Worm (Caenorhabditis elegans): Measurements from ENCODE around the gene srt-17.

Gene srt-17

ce11 chrV:619054-619453 is 5.8 kb downstream of the srt-17 start, which contains the start of gene F48G7.4 (continued):
- TF ChIP-seq lsy-2 (tag; optimal IDR thresholded peaks at IDR 0.05) (peak in 1 of 2 experiments; percentile 72), sptf-1 (tag; optimal IDR thresholded peaks at IDR 0.05) (no peak), C34B4.2 (tag; optimal IDR thresholded peaks at IDR 0.05) (no peak), efl-3 (GFP tag; optimal IDR thresholded peaks at IDR 0.05) (no peak), nhr-90 (tag; optimal IDR thresholded peaks at IDR 0.05; ENCODE audit: poor library complexity) (no peak), hlh-17 (GFP tag; optimal IDR thresholded peaks at IDR 0.05; ENCODE audit: borderline replicate concordance) (no peak), pqm-1 (tag; optimal IDR thresholded peaks at IDR 0.05) (no peak), mep-1 (tag; optimal IDR thresholded peaks at IDR 0.05) (peak; percentile 25), ceh-90 (tag; optimal IDR thresholded peaks at IDR 0.05) (no peak), nhr-77 (tag; optimal IDR thresholded peaks at IDR 0.05) (peak; percentile 23), hlh-4 (tag; optimal IDR thresholded peaks at IDR 0.05) (no peak), lin-15B (tag; optimal IDR thresholded peaks at IDR 0.05) (no peak), swsn-7 (tag; optimal IDR thresholded peaks at IDR 0.05) (peak; percentile 78), elt-2 (tag; optimal IDR thresholded peaks at IDR 0.05) (no peak), blmp-1 (tag; optimal IDR thresholded peaks at IDR 0.05) (no peak), xbp-1 (tag; optimal IDR thresholded peaks at IDR 0.05) (peak; percentile 64), nhr-19 (GFP tag; conservative IDR thresholded peaks at IDR 0.05) (peak; percentile 60), lir-3 (tag; optimal IDR thresholded peaks at IDR 0.05; ENCODE audit: poor library complexity) (peak; percentile 62), fos-1 (tag; optimal IDR thresholded peaks at IDR 0.05) (peak; percentile 60), ztf-11 (tag; optimal IDR thresholded peaks at IDR 0.05) (no peak), jun-1 (tag; optimal IDR thresholded peaks at IDR 0.05) (peak; percentile 64), isw-1 (GFP tag; IDR thresholded peaks at IDR 0.05) (peak; percentile 33), aha-1 (tag; optimal IDR thresholded peaks at IDR 0.05) (no peak), nhr-76 (tag; optimal IDR thresholded peaks at IDR 0.05) (no peak), nhr-28 (tag; optimal IDR thresholded peaks at IDR 0.05) (no peak), unc-98 (GFP tag; IDR thresholded peaks at IDR 0.05) (no peak), skn-1 (tag; optimal IDR thresholded peaks at IDR 0.05) (peak; percentile 67), irx-1 (tag; optimal IDR thresholded peaks at IDR 0.05) (peak; percentile 47), tbx-2 (tag; optimal IDR thresholded peaks at IDR 0.05) (peak; percentile 86), unc-130 (tag; optimal IDR thresholded peaks at IDR 0.05) (no peak), nhr-85 (tag) (peak; percentile 95), ztf-4 (tag; optimal IDR thresholded peaks at IDR 0.05) (peak; percentile 73), grh-1 (GFP tag; IDR thresholded peaks at IDR 0.05) (peak; percentile 48; the same call in 1 of the 2 replicates), lin-13 (GFP tag; optimal IDR thresholded peaks at IDR 0.05) (peak; percentile 15), zip-4 (GFP tag; optimal IDR thresholded peaks at IDR 0.05) (no peak), alr-1 (tag; optimal IDR thresholded peaks at IDR 0.05; ENCODE audit: borderline replicate concordance) (no peak), mef-2 (tag; optimal IDR thresholded peaks at IDR 0.05) (peak; percentile 24), dsc-1 (tag; optimal IDR thresholded peaks at IDR 0.05) (peak; percentile 60), rnt-1 (tag; optimal IDR thresholded peaks at IDR 0.05) (peak; percentile 67), egl-13 (tag; optimal IDR thresholded peaks at IDR 0.05) (peak; percentile 55), nhr-47 (tag; optimal IDR thresholded peaks at IDR 0.05) (peak; percentile 86)

DNA sequence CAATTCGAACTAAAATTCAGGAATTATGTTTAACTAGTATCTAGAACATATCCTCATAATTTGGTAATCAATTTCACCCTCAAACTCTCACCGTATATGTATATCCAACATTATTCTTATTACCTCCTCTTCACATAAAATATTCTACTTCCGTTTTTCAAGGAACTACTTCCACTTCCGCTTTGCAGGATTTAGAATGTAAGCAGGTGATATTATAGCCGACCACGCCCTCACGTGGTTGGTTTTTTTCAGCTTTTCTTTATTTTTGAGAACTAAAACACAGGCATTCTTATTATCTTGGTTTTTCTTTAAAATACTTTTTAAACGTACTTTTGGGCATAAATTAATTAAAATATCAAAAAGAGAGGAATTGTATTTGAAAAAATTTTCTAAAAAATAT is 6.9 kb downstream of the srt-17 start:
- TF ChIP-seq nhr-71 (tag; optimal IDR thresholded peaks at IDR 0.05) (peak; percentile 82), ztf-4 (tag; optimal IDR thresholded peaks at IDR 0.05) (no peak), unc-86 (tag; optimal IDR thresholded peaks at IDR 0.05) (peak; percentile 34), efl-1 (optimal IDR thresholded peaks at IDR 0.05) (no peak), efl-1 (GFP tag; optimal IDR thresholded peaks at IDR 0.05 in 1 of 2) (no peak), aha-1 (tag; optimal IDR thresholded peaks at IDR 0.05) (no peak), unc-98 (GFP tag; IDR thresholded peaks at IDR 0.05) (no peak), nhr-11 (tag; optimal IDR thresholded peaks at IDR 0.05) (peak; percentile 27), sup-37 (GFP tag; optimal IDR thresholded peaks at IDR 0.05) (no peak), lsy-2 (tag; optimal IDR thresholded peaks at IDR 0.05) (peak in 1 of 2 experiments; percentile 38), swsn-7 (tag; optimal IDR thresholded peaks at IDR 0.05) (peak; percentile 28), nhr-20 (tag; optimal IDR thresholded peaks at IDR 0.05) (peak; percentile 44), F16B12.6 (tag; optimal IDR thresholded peaks at IDR 0.05) (no peak), lin-14 (GFP tag; optimal IDR thresholded peaks at IDR 0.05) (peak; percentile 75), lin-35 (GFP tag; optimal IDR thresholded peaks at IDR 0.05) (no peak), sox-4 (tag; optimal IDR thresholded peaks at IDR 0.05) (peak; percentile 43), hlh-4 (tag; optimal IDR thresholded peaks at IDR 0.05) (peak; percentile 97), nhr-47 (tag; optimal IDR thresholded peaks at IDR 0.05) (peak; percentile 77), fkh-8 (tag; optimal IDR thresholded peaks at IDR 0.05) (peak; percentile 93), vab-15 (tag; optimal IDR thresholded peaks at IDR 0.05) (no peak)
